Fruit fly (Drosophila melanogaster) whole organism, embryonic: Measurements from ENCODE around the gene DIP-alpha.

ENCODE experiments used
- Asciz ChIP-seq: fragments of 200-800 bp; sonication (Bioruptor generic); optimal IDR thresholded peaks from 2 replicates; lab custom pipeline; 2017; ENCODE audit warnings: missing biosample characterization, mild to moderate bottlenecking, missing genetic modification characterization, missing genetic modification reagents
- Atf6 ChIP-seq: fragments of 200-800 bp; sonication (Bioruptor generic); IDR thresholded peaks from 2 replicates; pipeline ENCODE4 v1.3.6; 2022; ENCODE audit warnings: missing biosample characterization, missing genetic modification characterization
- Bdp1 ChIP-seq: fragments of 200-800 bp; sonication (Bioruptor generic); optimal IDR thresholded peaks from 3 replicates; lab custom pipeline; 2016; ENCODE audit warnings: missing biosample characterization, missing genetic modification characterization
- C15 ChIP-seq: fragments of 200-800 bp; sonication (Bioruptor generic); IDR thresholded peaks from 3 replicates; pipeline ENCODE4 v1.3.6; 2022; ENCODE audit warnings: missing biosample characterization, missing genetic modification characterization
- CG12071 ChIP-seq: fragments of 200-800 bp; sonication (Bioruptor generic); optimal IDR thresholded peaks from 3 replicates; lab custom pipeline; 2018; ENCODE audit warnings: missing biosample characterization, mild to moderate bottlenecking, missing genetic modification characterization
- CG12219 ChIP-seq: fragments of 200-800 bp; sonication (Bioruptor generic); optimal IDR thresholded peaks from 3 replicates; lab custom pipeline; 2018; ENCODE audit warnings: missing biosample characterization, mild to moderate bottlenecking, missing genetic modification characterization
- CG12391 ChIP-seq: fragments of 200-800 bp; sonication (Bioruptor generic); optimal IDR thresholded peaks from 3 replicates; lab custom pipeline; 2018; ENCODE audit warnings: missing biosample characterization, mild to moderate bottlenecking, missing genetic modification characterization, moderate library complexity
- CG13424 ChIP-seq: fragments of 200-800 bp; sonication (Bioruptor generic); optimal IDR thresholded peaks from 2 replicates; lab custom pipeline; 2019; ENCODE audit warnings: missing biosample characterization, mild to moderate bottlenecking, missing genetic modification characterization, moderate library complexity
- CG13775 ChIP-seq: fragments of 200-800 bp; sonication (Bioruptor generic); optimal IDR thresholded peaks from 3 replicates; lab custom pipeline; 2017; ENCODE audit warnings: missing biosample characterization, mild to moderate bottlenecking, missing genetic modification characterization
- CG15073 ChIP-seq: fragments of 200-800 bp; sonication (Bioruptor generic); optimal IDR thresholded peaks from 2 replicates; lab custom pipeline; 2016; ENCODE audit warnings: missing biosample characterization, missing genetic modification characterization
- CG1647 ChIP-seq: fragments of 200-800 bp; sonication (Bioruptor generic); optimal IDR thresholded peaks from 3 replicates; lab custom pipeline; 2016; ENCODE audit warnings: missing biosample characterization, missing genetic modification characterization
- CG17612 ChIP-seq: fragments of 200-800 bp; sonication (Bioruptor generic); IDR thresholded peaks from 2 replicates; pipeline ENCODE4 v1.3.6; 2022; ENCODE audit warnings: missing biosample characterization, missing genetic modification characterization
- CG2120 ChIP-seq: fragments of 200-800 bp; sonication (Bioruptor generic); optimal IDR thresholded peaks from 3 replicates; lab custom pipeline; 2016; ENCODE audit warnings: missing biosample characterization, missing genetic modification characterization
- CG2678 ChIP-seq: fragments of 200-800 bp; sonication (Bioruptor generic); optimal IDR thresholded peaks from 3 replicates; lab custom pipeline; 2019; ENCODE audit warnings: missing biosample characterization, mild to moderate bottlenecking, missing genetic modification characterization, moderate library complexity
- CG2889 ChIP-seq: fragments of 200-800 bp; sonication (Bioruptor generic); IDR thresholded peaks from 3 replicates; pipeline ENCODE4 v1.3.6; 2022; ENCODE audit warnings: missing biosample characterization, missing genetic modification characterization
- CG30431 ChIP-seq: fragments of 200-800 bp; sonication (Bioruptor generic); optimal IDR thresholded peaks from 2 replicates; lab custom pipeline; 2017; ENCODE audit warnings: missing biosample characterization, missing genetic modification characterization
- CG4617 ChIP-seq: fragments of 200-800 bp; sonication (Bioruptor generic); optimal IDR thresholded peaks from 3 replicates; lab custom pipeline; 2016; ENCODE audit warnings: missing biosample characterization, missing genetic modification characterization, borderline replicate concordance
- CG8924 ChIP-seq: fragments of 200-800 bp; optimal IDR thresholded peaks from 3 replicates; lab custom pipeline; 2019; ENCODE audit warnings: missing biosample characterization, mild to moderate bottlenecking, missing genetic modification characterization, moderate library complexity
- Deaf1 ChIP-seq: fragments of 200-800 bp; optimal IDR thresholded peaks from 3 replicates; lab custom pipeline; 2019; ENCODE audit warnings: missing biosample characterization, mild to moderate bottlenecking, missing genetic modification characterization, moderate library complexity
- Dll ChIP-seq: fragments of 200-800 bp; sonication (Bioruptor generic); IDR thresholded peaks from 4 replicates; pipeline ENCODE4 v1.3.6; 2022; ENCODE audit warnings: missing biosample characterization, missing genetic modification characterization; ENCODE audit not compliant: partially characterized antibody
- Drgx ChIP-seq: fragments of 200-800 bp; sonication (Bioruptor generic); IDR thresholded peaks from 2 replicates; pipeline ENCODE4 v1.3.6; 2022; ENCODE audit warnings: missing biosample characterization, missing genetic modification characterization
- H2.0 ChIP-seq: fragments of 200-800 bp; sonication (Bioruptor generic); IDR thresholded peaks from 2 replicates; pipeline ENCODE4 v1.3.6; 2022; ENCODE audit warnings: missing biosample characterization, missing genetic modification characterization
- Lim3 ChIP-seq: fragments of 200-800 bp; sonication (Bioruptor generic); IDR thresholded peaks from 2 replicates; pipeline ENCODE4 v1.3.6; 2022; ENCODE audit warnings: missing biosample characterization, missing genetic modification characterization
- Lpt ChIP-seq: fragments of >200 bp; optimal IDR thresholded peaks from 2 replicates; lab custom pipeline; 2018; ENCODE audit warnings: missing biosample characterization, missing genetic modification characterization
- Ptx1 ChIP-seq: fragments of 200-800 bp; sonication (Bioruptor generic); IDR thresholded peaks from 2 replicates; pipeline ENCODE4 v1.3.6; 2022; ENCODE audit warnings: missing biosample characterization, missing genetic modification characterization
- Vsx1 ChIP-seq: fragments of 200-800 bp; sonication (Bioruptor generic); optimal IDR thresholded peaks from 2 replicates; lab custom pipeline; 2017; ENCODE audit warnings: missing biosample characterization, mild to moderate bottlenecking, missing genetic modification characterization, missing genetic modification reagents
- YL-1 ChIP-seq: fragments of 200-800 bp; sonication (Bioruptor generic); optimal IDR thresholded peaks from 3 replicates; lab custom pipeline; 2017; ENCODE audit warnings: missing biosample characterization, mild to moderate bottlenecking, missing genetic modification characterization
- btn ChIP-seq: fragments of 200-800 bp; sonication (Bioruptor generic); optimal IDR thresholded peaks from 2 replicates; lab custom pipeline; 2016; ENCODE audit warnings: missing biosample characterization, missing genetic modification characterization
- caup ChIP-seq: fragments of 200-800 bp; sonication (Bioruptor generic); optimal IDR thresholded peaks from 3 replicates; lab custom pipeline; 2017; ENCODE audit warnings: missing biosample characterization, mild to moderate bottlenecking, missing genetic modification characterization, moderate library complexity; ENCODE audit not compliant: severe bottlenecking
- ci ChIP-seq: fragments of 200-800 bp; sonication (Bioruptor generic); IDR thresholded peaks from 3 replicates; pipeline ENCODE4 v1.3.6; 2022; ENCODE audit warnings: missing biosample characterization, missing genetic modification characterization
- dimm ChIP-seq: fragments of 200-800 bp; sonication (Bioruptor generic); IDR thresholded peaks from 2 replicates; pipeline ENCODE4 v1.3.6; 2022; ENCODE audit warnings: missing biosample characterization, missing genetic modification characterization
- gce ChIP-seq: fragments of 200-800 bp; sonication (Bioruptor generic); IDR thresholded peaks from 3 replicates; pipeline ENCODE4 v1.3.6; 2022; ENCODE audit warnings: missing biosample characterization, missing genetic modification characterization
- gsb ChIP-seq: fragments of 200-800 bp; sonication (Bioruptor generic); IDR thresholded peaks from 2 replicates; pipeline ENCODE4 v1.3.6; 2022; ENCODE audit warnings: missing biosample characterization, missing genetic modification characterization
- knrl ChIP-seq: fragments of 200-800 bp; sonication (Bioruptor generic); IDR thresholded peaks from 3 replicates; pipeline ENCODE4 v1.3.6; 2022; ENCODE audit warnings: missing biosample characterization, missing genetic modification characterization; ENCODE audit not compliant: partially characterized antibody
- nmo ChIP-seq: fragments of 200-800 bp; sonication (Bioruptor generic); optimal IDR thresholded peaks from 2 replicates; lab custom pipeline; 2018; ENCODE audit warnings: missing biosample characterization, mild to moderate bottlenecking, missing genetic modification characterization, moderate library complexity
- onecut ChIP-seq: fragments of 200-800 bp; sonication (Bioruptor generic); IDR thresholded peaks from 2 replicates; pipeline ENCODE4 v1.3.6; 2022; ENCODE audit warnings: missing biosample characterization, missing genetic modification characterization
- pb ChIP-seq: fragments of 200-800 bp; sonication (Bioruptor generic); optimal IDR thresholded peaks from 3 replicates; lab custom pipeline; 2016; ENCODE audit warnings: missing biosample characterization, missing genetic modification characterization
- peb ChIP-seq: fragments of 200-800 bp; sonication (Bioruptor generic); IDR thresholded peaks from 2 replicates; pipeline ENCODE4 v1.3.6; 2022; ENCODE audit warnings: missing biosample characterization, missing genetic modification characterization
- phol ChIP-seq: fragments of 200-800 bp; sonication (Bioruptor generic); optimal IDR thresholded peaks from 3 replicates; lab custom pipeline; 2018; ENCODE audit warnings: missing biosample characterization, mild to moderate bottlenecking, missing genetic modification characterization, moderate library complexity
- repo ChIP-seq: fragments of 200-800 bp; sonication (Bioruptor generic); optimal IDR thresholded peaks from 2 replicates; lab custom pipeline; 2016; ENCODE audit warnings: missing biosample characterization, missing genetic modification characterization
- ro ChIP-seq: fragments of 200-800 bp; sonication (Bioruptor generic); IDR thresholded peaks from 2 replicates; pipeline ENCODE4 v1.3.6; 2022; ENCODE audit warnings: missing biosample characterization, missing genetic modification characterization
- sc ChIP-seq, 3 experiments: fragments of >200 bp in 2 of 3; fragments of 200-800 bp in 1 of 3; sonication (Bioruptor generic) in 1 of 3; optimal IDR thresholded peaks; 2 replicates in 2 of 3; 3 replicates in 1 of 3; lab custom pipeline; 2017; ENCODE audit warnings: mild to moderate bottlenecking in 1 of 3, missing biosample characterization in 1 of 3, missing genetic modification characterization in 1 of 3, missing genetic modification reagents in 1 of 3
- sens ChIP-seq: fragments of 200-800 bp; sonication (Bioruptor generic); peaks from one replicate; lab custom pipeline; 2016; ENCODE audit warnings: missing biosample characterization, missing genetic modification characterization
- shn ChIP-seq: fragments of 200-800 bp; sonication (Bioruptor generic); optimal IDR thresholded peaks from 3 replicates; lab custom pipeline; 2016; ENCODE audit warnings: missing biosample characterization, missing genetic modification characterization
- tin ChIP-seq: fragments of 200-800 bp; sonication (Bioruptor generic); optimal IDR thresholded peaks from 3 replicates; lab custom pipeline; 2016; ENCODE audit warnings: missing biosample characterization, missing genetic modification characterization
- unpg ChIP-seq: fragments of 200-800 bp; sonication (Bioruptor generic); optimal IDR thresholded peaks from 3 replicates; lab custom pipeline; 2018; ENCODE audit warnings: missing biosample characterization, mild to moderate bottlenecking, missing genetic modification characterization, moderate library complexity

Gene DIP-alpha

dm6 chrX:3485304-3485703, 86.1 kb downstream of the DIP-alpha start, which contains the start of the genes CG14270 and CG10803 (continued):
- TF ChIP-seq Asciz (GFP tag; lab: Kevin White, UChicago) (no peak), Vsx1 (GFP tag; lab: Kevin White, UChicago) (peak; percentile 80)

- peak; percentile 55 for TF ChIP-seq ci (GFP tag; lab: Robert Waterston, UW)
- peak; percentile 92 for TF ChIP-seq shn (GFP tag; lab: Kevin White, UChicago)
- peak; percentile 74 for TF ChIP-seq H2.0 (GFP tag; lab: Robert Waterston, UW)
- TF ChIP-seq tin (GFP tag; lab: Kevin White, UChicago), result peak; percentile 73
- no peak for TF ChIP-seq CG2678
- TF ChIP-seq CG4617 (GFP tag; lab: Kevin White, UChicago), result peak; percentile 53
- TF ChIP-seq sc (optimal IDR thresholded peaks at IDR 0.05; lab: Kevin White, UChicago), result no peak
- TF ChIP-seq sc (GFP tag; optimal IDR thresholded peaks at IDR 0.05; lab: Kevin White, UChicago), result peak; percentile 16
- no peak for TF ChIP-seq C15 (GFP tag; lab: Robert Waterston, UW)
- TF ChIP-seq onecut, result peak; percentile 24; the same call in 1 of the 2 replicates
- peak; percentile 54; the same call in 1 of the 3 replicates for TF ChIP-seq gce
- no peak for TF ChIP-seq CG12071 (GFP tag; lab: Kevin White, UChicago)
- TF ChIP-seq ro (GFP tag; lab: Robert Waterston, UW), result peak; percentile 58
- peak; percentile 57; the same call in 1 of the 2 replicates for TF ChIP-seq gsb (GFP tag; lab: Robert Waterston, UW)
- peak; percentile 85 for TF ChIP-seq CG12391 (tag; lab: Kevin White, UChicago)
- peak; percentile 81 for TF ChIP-seq Dll (GFP tag; lab: Robert Waterston, UW)
- TF ChIP-seq CG12219 (GFP tag; lab: Kevin White, UChicago), result no peak
- peak; percentile 73 for TF ChIP-seq CG13775 (GFP tag; lab: Kevin White, UChicago)
- TF ChIP-seq repo, result peak; percentile 61
- peak; percentile 84 for TF ChIP-seq nmo (GFP tag; lab: Kevin White, UChicago)
- no peak for TF ChIP-seq YL-1
- TF ChIP-seq CG30431 (GFP tag; lab: Kevin White, UChicago), result peak; percentile 32
- peak; percentile 26 for TF ChIP-seq btn (GFP tag; lab: Kevin White, UChicago)
- TF ChIP-seq Drgx (GFP tag; lab: Robert Waterston, UW), result peak; percentile 42
- TF ChIP-seq CG17612 (GFP tag; lab: Robert Waterston, UW), result peak; percentile 46; the same call in 1 of the 2 replicates
- peak; percentile 67; the same call in 1 of the 3 replicates for TF ChIP-seq CG2889 (GFP tag; lab: Robert Waterston, UW)
- peak; percentile 78 for TF ChIP-seq phol
- TF ChIP-seq peb, result peak; percentile 72; the same call in 1 of the 2 replicates
- no peak for TF ChIP-seq Deaf1 (tag; lab: Kevin White, UChicago)
- TF ChIP-seq Lpt, result no peak
- TF ChIP-seq CG1647, result peak; percentile 74
- TF ChIP-seq CG2120 (GFP tag; lab: Kevin White, UChicago), result peak; percentile 92
- TF ChIP-seq dimm (GFP tag; lab: Robert Waterston, UW), result no peak
- peak; percentile 33 for TF ChIP-seq CG15073
- peak; percentile 81 for TF ChIP-seq Atf6 (GFP tag; lab: Robert Waterston, UW)
- TF ChIP-seq knrl (GFP tag; lab: Robert Waterston, UW), result peak; percentile 82
- peak; percentile 43 for TF ChIP-seq caup
- TF ChIP-seq Lim3 (GFP tag; lab: Robert Waterston, UW), result 0 out of 2 replicates have a peak, but pooled peaks have one; percentile 42
- peak; percentile 65 for TF ChIP-seq pb (GFP tag; lab: Kevin White, UChicago)
- TF ChIP-seq CG13424 (tag; lab: Kevin White, UChicago), result peak; percentile 74
- TF ChIP-seq sens, result peak; percentile 97
- peak; percentile 93 for TF ChIP-seq Ptx1 (GFP tag; lab: Robert Waterston, UW)
- peak; percentile 63 for TF ChIP-seq CG8924 (tag; lab: Kevin White, UChicago)
- TF ChIP-seq Bdp1, result peak; percentile 71
- peak; percentile 70 for TF ChIP-seq unpg (GFP tag; lab: Kevin White, UChicago)
These were observed 89.1 kb downstream of the DIP-alpha start, which contains the start of the genes CG10804 and CG10802 for dm6 chrX:3482119-3483014. Gene CG10804 (minus strand): TSS chrX:3482322. Gene CG10802 (plus strand): TSS chrX:3482965.
